Fruit fly (Drosophila melanogaster) whole organism, embryonic: Measurements from ENCODE around the gene Polr1D.

Source experiments
- Adf1 ChIP-seq: fragments of 200-800 bp; sonication (Bioruptor generic); IDR thresholded peaks from 2 replicates; pipeline ENCODE4 v1.3.6; 2022; ENCODE audit warnings: missing biosample characterization, missing genetic modification characterization
- CG10366 ChIP-seq: fragments of 200-800 bp; sonication (Bioruptor generic); IDR thresholded peaks from 2 replicates; pipeline ENCODE4 v1.3.6; 2022; ENCODE audit warnings: missing biosample characterization, missing genetic modification characterization
- CG12104 ChIP-seq: fragments of 200-800 bp; sonication (Bioruptor generic); optimal IDR thresholded peaks from 3 replicates; lab custom pipeline; 2016; ENCODE audit warnings: missing biosample characterization, missing genetic modification characterization
- CG13894 ChIP-seq: fragments of 200-800 bp; sonication (Bioruptor generic); optimal IDR thresholded peaks from 3 replicates; lab custom pipeline; 2018; ENCODE audit warnings: missing biosample characterization, mild to moderate bottlenecking, missing genetic modification characterization, moderate library complexity
- CG1529 ChIP-seq: fragments of 200-800 bp; sonication (Bioruptor generic); optimal IDR thresholded peaks from 3 replicates; lab custom pipeline; 2018; ENCODE audit warnings: missing biosample characterization, missing genetic modification characterization
- CG1647 ChIP-seq: fragments of 200-800 bp; sonication (Bioruptor generic); optimal IDR thresholded peaks from 3 replicates; lab custom pipeline; 2016; ENCODE audit warnings: missing biosample characterization, missing genetic modification characterization
- CG17912 ChIP-seq: fragments of 200-800 bp; sonication (Bioruptor generic); optimal IDR thresholded peaks from 2 replicates; lab custom pipeline; 2018; ENCODE audit warnings: missing biosample characterization, mild to moderate bottlenecking, missing genetic modification characterization
- CG1792 ChIP-seq: fragments of 200-800 bp; sonication (Bioruptor generic); optimal IDR thresholded peaks from 2 replicates; lab custom pipeline; 2016; ENCODE audit warnings: missing biosample characterization, missing genetic modification characterization
- CG2712 ChIP-seq: fragments of 200-800 bp; optimal IDR thresholded peaks from 3 replicates; lab custom pipeline; 2019; ENCODE audit warnings: missing biosample characterization, mild to moderate bottlenecking, missing genetic modification characterization, moderate library complexity
- CG30431 ChIP-seq: fragments of 200-800 bp; sonication (Bioruptor generic); optimal IDR thresholded peaks from 2 replicates; lab custom pipeline; 2017; ENCODE audit warnings: missing biosample characterization, missing genetic modification characterization
- CG31441 ChIP-seq: fragments of 200-800 bp; sonication (Bioruptor generic); IDR thresholded peaks from 2 replicates; pipeline ENCODE4 v1.3.6; 2022; ENCODE audit warnings: missing biosample characterization, missing genetic modification characterization
- CG3163 ChIP-seq: fragments of 200-800 bp; sonication (Bioruptor generic); optimal IDR thresholded peaks from 3 replicates; lab custom pipeline; 2016; ENCODE audit warnings: missing biosample characterization, missing genetic modification characterization
- CG32772 ChIP-seq: fragments of 200-800 bp; sonication (Bioruptor generic); IDR thresholded peaks from 2 replicates; pipeline ENCODE4 v1.3.6; 2022; ENCODE audit warnings: missing biosample characterization, missing genetic modification characterization
- CG3281 ChIP-seq: fragments of 200-800 bp; sonication (Bioruptor generic); optimal IDR thresholded peaks from 3 replicates; lab custom pipeline; 2017; ENCODE audit warnings: missing biosample characterization, mild to moderate bottlenecking, missing genetic modification characterization
- CG33557 ChIP-seq: fragments of 200-800 bp; sonication (Bioruptor generic); optimal IDR thresholded peaks from 2 replicates; lab custom pipeline; 2019; ENCODE audit warnings: missing biosample characterization, mild to moderate bottlenecking, missing genetic modification characterization, moderate library complexity
- CG4707 ChIP-seq: fragments of 200-800 bp; sonication (Bioruptor generic); optimal IDR thresholded peaks from 2 replicates; lab custom pipeline; 2018; ENCODE audit warnings: missing biosample characterization, mild to moderate bottlenecking, missing genetic modification characterization, moderate library complexity
- CG8089 ChIP-seq: fragments of 200-800 bp; sonication (Bioruptor generic); optimal IDR thresholded peaks from 3 replicates; lab custom pipeline; 2016; ENCODE audit warnings: missing biosample characterization, missing genetic modification characterization
- CG9727 ChIP-seq: fragments of 200-800 bp; sonication (Bioruptor generic); optimal IDR thresholded peaks from 3 replicates; lab custom pipeline; 2017; ENCODE audit warnings: missing biosample characterization, mild to moderate bottlenecking, missing genetic modification characterization
- CHES-1-like ChIP-seq: fragments of 200-800 bp; sonication (Bioruptor generic); optimal IDR thresholded peaks from 2 replicates; lab custom pipeline; 2016; ENCODE audit warnings: missing biosample characterization, missing genetic modification characterization
- D ChIP-seq, 2 experiments: fragments of 200-800 bp in 1 of 2; fragments of >200 bp in 1 of 2; sonication (Bioruptor generic) in 1 of 2; optimal IDR thresholded peaks; 2 replicates in 1 of 2; 3 replicates in 1 of 2; lab custom pipeline; 2017; ENCODE audit warnings: mild to moderate bottlenecking in 1 of 2, missing biosample characterization in 1 of 2, missing genetic modification characterization in 1 of 2, missing genetic modification reagents in 1 of 2
- Dfd ChIP-seq, 2 experiments: fragments of >200 bp; optimal IDR thresholded peaks; 2 replicates each; lab custom pipeline; 2017; ENCODE audit warnings: missing biosample characterization in 2 of 2, missing genetic modification characterization in 2 of 2
- Hr51 ChIP-seq, 2 experiments: fragments of 200-800 bp; sonication (Bioruptor generic); optimal IDR thresholded peaks; 2 replicates in 1 of 2; 3 replicates in 1 of 2; lab custom pipeline; 2016 to 2018; ENCODE audit warnings: missing biosample characterization in 2 of 2, missing genetic modification characterization in 2 of 2, mild to moderate bottlenecking in 1 of 2, moderate library complexity in 1 of 2
- Hr78 ChIP-seq, 2 experiments: fragments of 200-800 bp in 1 of 2; fragments of >200 bp in 1 of 2; sonication (Bioruptor generic) in 1 of 2; optimal IDR thresholded peaks; 2 replicates each; lab custom pipeline; 2017 to 2019; ENCODE audit warnings: missing biosample characterization in 2 of 2, missing genetic modification characterization in 2 of 2, mild to moderate bottlenecking in 1 of 2, moderate library complexity in 1 of 2
- Mad ChIP-seq: fragments of 200-800 bp; sonication (Bioruptor generic); optimal IDR thresholded peaks from 2 replicates; lab custom pipeline; 2016; ENCODE audit warnings: missing biosample characterization, missing genetic modification characterization
- Mes4 ChIP-seq: fragments of 200-800 bp; sonication (Bioruptor generic); optimal IDR thresholded peaks from 2 replicates; lab custom pipeline; 2016; ENCODE audit warnings: missing biosample characterization, missing genetic modification characterization
- Optix ChIP-seq: fragments of 200-800 bp; sonication (Bioruptor generic); IDR thresholded peaks from 3 replicates; pipeline ENCODE4 v1.3.6; 2022; ENCODE audit warnings: missing biosample characterization, missing genetic modification characterization
- Rx ChIP-seq: fragments of 200-800 bp; sonication (Bioruptor generic); IDR thresholded peaks from 2 replicates; pipeline ENCODE4 v1.3.6; 2022; ENCODE audit warnings: missing biosample characterization, missing genetic modification characterization
- Trl ChIP-seq, 3 experiments: fragments of >200 bp in 2 of 3; fragments of 200-800 bp in 1 of 3; sonication (Bioruptor generic) in 1 of 3; optimal IDR thresholded peaks; 2 replicates in 1 of 3; 3 replicates in 2 of 3; lab custom pipeline; 2016 to 2017; ENCODE audit warnings: missing biosample characterization in 1 of 3, missing genetic modification characterization in 1 of 3
- Xbp1 ChIP-seq: fragments of 200-800 bp; sonication (Bioruptor generic); optimal IDR thresholded peaks from 3 replicates; lab custom pipeline; 2016; ENCODE audit warnings: missing biosample characterization, mild to moderate bottlenecking, missing genetic modification characterization
- abd-A ChIP-seq: fragments of 200-800 bp; sonication (Bioruptor generic); optimal IDR thresholded peaks from 3 replicates; lab custom pipeline; 2019; ENCODE audit warnings: missing biosample characterization, mild to moderate bottlenecking, missing genetic modification characterization, moderate library complexity
- ac ChIP-seq: fragments of 200-800 bp; sonication (Bioruptor generic); optimal IDR thresholded peaks from 3 replicates; lab custom pipeline; 2017; ENCODE audit warnings: missing biosample characterization, mild to moderate bottlenecking, missing genetic modification characterization
- al ChIP-seq: fragments of 200-800 bp; sonication (Bioruptor generic); IDR thresholded peaks from 2 replicates; pipeline ENCODE4 v1.3.6; 2022; ENCODE audit warnings: missing biosample characterization, missing genetic modification characterization
- ato ChIP-seq: fragments of 200-800 bp; sonication (Bioruptor generic); IDR thresholded peaks from 2 replicates; pipeline ENCODE4 v1.3.6; 2022; ENCODE audit warnings: missing biosample characterization, missing genetic modification characterization; ENCODE audit not compliant: partially characterized antibody
- bab2 ChIP-seq: fragments of 200-800 bp; sonication (Bioruptor generic); optimal IDR thresholded peaks from 2 replicates; lab custom pipeline; 2016; ENCODE audit warnings: missing biosample characterization, missing genetic modification characterization
- grn ChIP-seq: fragments of 200-800 bp; sonication (Bioruptor generic); optimal IDR thresholded peaks from 3 replicates; lab custom pipeline; 2017; ENCODE audit warnings: missing biosample characterization, missing genetic modification characterization
- gt ChIP-seq: fragments of 200-800 bp; sonication (Bioruptor generic); IDR thresholded peaks from 2 replicates; pipeline ENCODE4 v1.3.6; 2022; ENCODE audit warnings: missing biosample characterization, missing genetic modification characterization
- ind ChIP-seq: fragments of 200-800 bp; sonication (Bioruptor generic); optimal IDR thresholded peaks from 3 replicates; lab custom pipeline; 2016; ENCODE audit warnings: missing biosample characterization, missing genetic modification characterization
- insv ChIP-seq, 2 experiments: fragments of 200-800 bp; sonication (Bioruptor generic); optimal IDR thresholded peaks; 3 replicates each; lab custom pipeline; 2016 to 2018; ENCODE audit warnings: missing biosample characterization in 2 of 2, missing genetic modification characterization in 2 of 2
- ken ChIP-seq: fragments of 200-800 bp; sonication (Bioruptor generic); IDR thresholded peaks from 3 replicates; pipeline ENCODE4 v1.3.6; 2022; ENCODE audit warnings: missing biosample characterization, missing genetic modification characterization
- mld ChIP-seq: fragments of 200-800 bp; sonication (Bioruptor generic); IDR thresholded peaks from 3 replicates; pipeline ENCODE4 v1.3.6; 2022; ENCODE audit warnings: missing biosample characterization, missing genetic modification characterization; ENCODE audit not compliant: partially characterized antibody
- oc ChIP-seq: fragments of 200-800 bp; sonication (Bioruptor generic); optimal IDR thresholded peaks from 2 replicates; lab custom pipeline; 2018; ENCODE audit warnings: missing biosample characterization, mild to moderate bottlenecking, missing genetic modification characterization, moderate library complexity
- phol ChIP-seq: fragments of 200-800 bp; sonication (Bioruptor generic); optimal IDR thresholded peaks from 3 replicates; lab custom pipeline; 2018; ENCODE audit warnings: missing biosample characterization, mild to moderate bottlenecking, missing genetic modification characterization, moderate library complexity
- sc ChIP-seq, 3 experiments: fragments of >200 bp in 2 of 3; fragments of 200-800 bp in 1 of 3; sonication (Bioruptor generic) in 1 of 3; optimal IDR thresholded peaks; 2 replicates in 2 of 3; 3 replicates in 1 of 3; lab custom pipeline; 2017; ENCODE audit warnings: mild to moderate bottlenecking in 1 of 3, missing biosample characterization in 1 of 3, missing genetic modification characterization in 1 of 3, missing genetic modification reagents in 1 of 3
- schlank ChIP-seq: fragments of 200-800 bp; sonication (Bioruptor generic); optimal IDR thresholded peaks from 2 replicates; lab custom pipeline; 2018; ENCODE audit warnings: missing biosample characterization, mild to moderate bottlenecking, missing genetic modification characterization
- sim ChIP-seq: fragments of 200-800 bp; sonication (Bioruptor generic); IDR thresholded peaks from 2 replicates; pipeline ENCODE4 v1.3.6; 2022; ENCODE audit warnings: missing biosample characterization, missing genetic modification characterization
- sisA ChIP-seq: fragments of 200-800 bp; sonication (Bioruptor generic); IDR thresholded peaks from 2 replicates; pipeline ENCODE4 v1.3.6; 2022; ENCODE audit warnings: missing biosample characterization, missing genetic modification characterization
- stwl ChIP-seq: fragments of 200-800 bp; sonication (Bioruptor generic); optimal IDR thresholded peaks from 3 replicates; lab custom pipeline; 2018; ENCODE audit warnings: missing biosample characterization, mild to moderate bottlenecking, missing genetic modification characterization, moderate library complexity
- trem ChIP-seq: fragments of 200-800 bp; optimal IDR thresholded peaks from 3 replicates; lab custom pipeline; 2019; ENCODE audit warnings: missing biosample characterization, mild to moderate bottlenecking, missing genetic modification characterization, moderate library complexity
- vnd ChIP-seq: fragments of 200-800 bp; sonication (Bioruptor generic); IDR thresholded peaks from 3 replicates; pipeline ENCODE4 v1.3.6; 2022; ENCODE audit warnings: missing biosample characterization, missing genetic modification characterization; ENCODE audit not compliant: partially characterized antibody
- wek ChIP-seq: fragments of 200-800 bp; sonication (Bioruptor generic); optimal IDR thresholded peaks from 3 replicates; lab custom pipeline; 2018; ENCODE audit warnings: missing biosample characterization, mild to moderate bottlenecking, missing genetic modification characterization, moderate library complexity

The Polr1D gene

DNA sequence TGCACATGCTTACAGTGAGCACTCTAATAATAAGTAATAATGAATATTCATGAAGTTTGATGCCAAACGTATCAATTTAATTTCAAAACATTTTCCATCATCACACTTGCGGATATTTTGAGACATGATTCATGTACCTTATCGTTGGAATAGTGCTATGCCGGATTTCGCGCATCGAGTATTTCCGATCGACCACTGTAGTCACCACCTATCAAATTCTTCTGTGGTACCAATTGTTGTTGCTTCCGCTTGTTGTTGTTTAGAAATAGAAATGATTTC is 5.9 kb upstream of the Polr1D start (continued):
- peak in 1 of 2 experiments; percentile 14 for TF ChIP-seq Hr51 (GFP tag; optimal IDR thresholded peaks at IDR 0.05; lab: Kevin White, UChicago)
- TF ChIP-seq oc (tag; lab: Kevin White, UChicago): no peak
- TF ChIP-seq Rx (GFP tag; lab: Robert Waterston, UW): no peak
- 0 out of 2 replicates have a peak, but pooled peaks have one; percentile 16 for TF ChIP-seq al
- TF ChIP-seq CHES-1-like: no peak
- no peak for TF ChIP-seq Mes4 (GFP tag; lab: Kevin White, UChicago)
- TF ChIP-seq CG17912 (GFP tag; lab: Kevin White, UChicago): no peak
- no peak for TF ChIP-seq CG12104 (GFP tag; lab: Kevin White, UChicago)
- no peak for TF ChIP-seq sc (optimal IDR thresholded peaks at IDR 0.05; lab: Kevin White, UChicago)
- TF ChIP-seq sc (GFP tag; optimal IDR thresholded peaks at IDR 0.05; lab: Kevin White, UChicago): no peak
- peak; percentile 27 for TF ChIP-seq CG2712 (tag; lab: Kevin White, UChicago)
- no peak for TF ChIP-seq schlank (tag; lab: Kevin White, UChicago)
- TF ChIP-seq ind (GFP tag; lab: Kevin White, UChicago): peak; percentile 13
- TF ChIP-seq Xbp1 (GFP tag; lab: Kevin White, UChicago): no peak
- TF ChIP-seq ato (GFP tag; lab: Robert Waterston, UW): no peak
- TF ChIP-seq CG13894 (tag; lab: Kevin White, UChicago): no peak
- TF ChIP-seq CG33557 (GFP tag; lab: Kevin White, UChicago): no peak
- no peak for TF ChIP-seq CG30431
- TF ChIP-seq vnd (GFP tag; lab: Robert Waterston, UW): no peak
- no peak for TF ChIP-seq ac (GFP tag; lab: Kevin White, UChicago)
- peak; percentile 13 for TF ChIP-seq phol (tag; lab: Kevin White, UChicago)
- no peak for TF ChIP-seq sisA (GFP tag; lab: Robert Waterston, UW)
- TF ChIP-seq grn (GFP tag; lab: Kevin White, UChicago): no peak
- TF ChIP-seq stwl (tag; lab: Kevin White, UChicago): no peak
- TF ChIP-seq CG1792 (GFP tag; lab: Kevin White, UChicago): no peak
- TF ChIP-seq abd-A (tag; lab: Kevin White, UChicago): no peak
- TF ChIP-seq Trl (optimal IDR thresholded peaks at IDR 0.05; lab: Kevin White, UChicago): no peak
- TF ChIP-seq Trl (GFP tag; optimal IDR thresholded peaks at IDR 0.05; lab: Kevin White, UChicago): no peak
- peak; percentile 7 for TF ChIP-seq CG1647 (GFP tag; lab: Kevin White, UChicago)
- peak; percentile 10 for TF ChIP-seq Mad
- TF ChIP-seq CG1529: no peak
- TF ChIP-seq Adf1 (GFP tag; lab: Robert Waterston, UW): no peak
- TF ChIP-seq Dfd (GFP tag; optimal IDR thresholded peaks at IDR 0.05; lab: Kevin White, UChicago): no peak
- TF ChIP-seq bab2: no peak
- TF ChIP-seq sim (GFP tag; lab: Robert Waterston, UW): no peak
- TF ChIP-seq D (optimal IDR thresholded peaks at IDR 0.05; lab: Kevin White, UChicago): no peak
- no peak for TF ChIP-seq D (GFP tag; optimal IDR thresholded peaks at IDR 0.05; lab: Kevin White, UChicago)
- TF ChIP-seq ken (GFP tag; lab: Robert Waterston, UW): no peak
- TF ChIP-seq CG4707 (GFP tag; lab: Kevin White, UChicago): no peak
- TF ChIP-seq CG32772 (GFP tag; lab: Robert Waterston, UW): no peak
- TF ChIP-seq gt (GFP tag; lab: Robert Waterston, UW): no peak
- TF ChIP-seq CG10366 (GFP tag; lab: Robert Waterston, UW): no peak
- no peak for TF ChIP-seq Hr78 (GFP tag; optimal IDR thresholded peaks at IDR 0.05; lab: Kevin White, UChicago)
- no peak for TF ChIP-seq insv (GFP tag; optimal IDR thresholded peaks at IDR 0.05; lab: Kevin White, UChicago)
- no peak for TF ChIP-seq CG8089 (GFP tag; lab: Kevin White, UChicago)
- no peak for TF ChIP-seq Optix (GFP tag; lab: Robert Waterston, UW)
- TF ChIP-seq CG3163 (GFP tag; lab: Kevin White, UChicago): peak; percentile 21
- TF ChIP-seq mld (GFP tag; lab: Robert Waterston, UW): no peak
- no peak for TF ChIP-seq wek (GFP tag; lab: Kevin White, UChicago)
- peak; percentile 49 for TF ChIP-seq CG9727 (GFP tag; lab: Kevin White, UChicago)
- no peak for TF ChIP-seq trem (tag; lab: Kevin White, UChicago)
- TF ChIP-seq CG31441: no peak
- peak; percentile 60 for TF ChIP-seq CG3281 (GFP tag; lab: Kevin White, UChicago)
